Worm (Caenorhabditis elegans) whole organism, early embryonic: ENCODE data around the gene kin-20.

Source experiments
- F13C5.2 ChIP-seq: sonication (generic microtip); optimal IDR thresholded peaks from 2 replicates; lab custom pipeline; 2017; ENCODE audit warnings: mild to moderate bottlenecking, missing genetic modification characterization, inconsistent platforms, missing compliant biosample characterization
- ama-1 ChIP-seq: fragments of 150-350 bp; optimal IDR thresholded peaks from 2 replicates; lab custom pipeline; 2014
- flt-1 ChIP-seq: fragments of 200-800 bp; sonication (Bioruptor generic); IDR thresholded peaks from 2 replicates; pipeline ENCODE4 v1.3.6; 2022; ENCODE audit warnings: missing genetic modification characterization, missing compliant biosample characterization
- hmg-4 ChIP-seq: fragments of 200-800 bp; sonication (Bioruptor generic); optimal IDR thresholded peaks from 2 replicates; lab custom pipeline; 2018; ENCODE audit warnings: mild to moderate bottlenecking, missing genetic modification characterization, missing compliant biosample characterization
- pes-1 ChIP-seq: fragments of 200-800 bp; sonication (Bioruptor generic); IDR thresholded peaks from 2 replicates; pipeline ENCODE4 v1.3.6; 2022; ENCODE audit warnings: missing genetic modification reagents, missing genetic modification characterization, missing compliant biosample characterization
- scrt-1 ChIP-seq: fragments of 200-800 bp; sonication (Bioruptor generic); IDR thresholded peaks from 2 replicates; pipeline ENCODE4 v1.3.6; 2022; ENCODE audit warnings: missing genetic modification characterization, missing compliant biosample characterization
- tbx-11 ChIP-seq: fragments of 200-800 bp; sonication (Bioruptor generic); IDR thresholded peaks from 2 replicates; pipeline ENCODE4 v1.3.6; 2022; ENCODE audit warnings: missing genetic modification characterization, missing compliant biosample characterization
- tbx-37 ChIP-seq: fragments of 200-800 bp; sonication (Bioruptor generic); conservative IDR thresholded peaks from 2 replicates; pipeline ENCODE4 v1.3.6; 2022; ENCODE audit warnings: missing genetic modification reagents, missing genetic modification characterization, missing compliant biosample characterization

- TF ChIP-seq tbx-11 (no peak), F13C5.2 (tag; lab: Kevin White, UChicago) (no peak), scrt-1 (GFP tag; lab: Robert Waterston, UW) (no peak), ama-1 (lab: Kevin White, UChicago) (no peak), pes-1 (no peak), tbx-37 (GFP tag; lab: Robert Waterston, UW) (no peak), hmg-4 (GFP tag; lab: Kevin White, UChicago) (no peak), flt-1 (GFP tag; lab: Robert Waterston, UW) (no peak)
These were observed 39.6 kb upstream of the kin-20 start, which contains the start of gene glb-28 for ce11 chrX:15317146-15317545.
